Fruit fly (Drosophila melanogaster) Kc167 (cell line): Measurements from ENCODE around the gene Esyt2.

Experiments
- Myc ChIP-seq: fragments of >200 bp; optimal IDR thresholded peaks from 2 replicates; lab custom pipeline; 2017; ENCODE audit warnings: missing external identifiers
- Sin3A ChIP-seq: fragments of >200 bp; optimal IDR thresholded peaks from 2 replicates; lab custom pipeline; 2018; ENCODE audit warnings: missing external identifiers
- h ChIP-seq: fragments of >200 bp; optimal IDR thresholded peaks from 3 replicates; lab custom pipeline; 2018; ENCODE audit warnings: missing external identifiers

DNA sequence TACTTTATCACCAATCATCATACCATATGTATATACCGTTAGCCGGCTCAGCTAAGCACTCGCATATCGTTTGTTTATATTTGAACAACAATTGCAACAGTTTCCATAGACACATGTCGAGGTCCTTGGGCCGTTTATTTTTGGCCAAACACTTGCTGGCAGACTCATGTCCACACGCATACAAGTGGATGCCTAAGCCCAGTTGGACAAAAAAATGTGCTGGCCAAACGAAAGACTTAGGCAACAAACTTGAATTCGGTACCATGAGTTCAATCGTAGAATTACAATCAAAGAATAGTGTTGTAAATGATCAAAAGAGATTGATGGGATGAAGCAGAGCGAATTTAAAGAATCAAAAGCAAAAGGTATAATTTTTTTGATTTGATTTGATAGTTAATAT is 20.9 kb upstream of the Esyt2 start, which contains the start of gene CG13622:
- TF ChIP-seq h (lab: Kevin White, UChicago) (no peak), Myc (no peak), Sin3A (lab: Kevin White, UChicago) (no peak)
